Fruit fly (Drosophila melanogaster) whole organism, embryonic: ENCODE measurements around the gene CG31960.

Experiments used
- Blimp-1 ChIP-seq: fragments of 200-800 bp; sonication (Bioruptor generic); optimal IDR thresholded peaks from 3 replicates; lab custom pipeline; 2018; ENCODE audit warnings: missing biosample characterization, missing genetic modification characterization, mild to moderate bottlenecking, moderate library complexity, missing genetic modification reagents
- CG11560 ChIP-seq: fragments of 200-800 bp; sonication (Bioruptor generic); IDR thresholded peaks from 3 replicates; pipeline ENCODE4 v1.3.6; 2022; ENCODE audit warnings: missing biosample characterization, missing genetic modification characterization
- CG12219 ChIP-seq: fragments of 200-800 bp; sonication (Bioruptor generic); optimal IDR thresholded peaks from 3 replicates; lab custom pipeline; 2018; ENCODE audit warnings: missing biosample characterization, mild to moderate bottlenecking, missing genetic modification characterization
- CG12299 ChIP-seq: fragments of 200-800 bp; sonication (Bioruptor generic); optimal IDR thresholded peaks from 2 replicates; lab custom pipeline; 2018; ENCODE audit warnings: missing biosample characterization, mild to moderate bottlenecking, missing genetic modification characterization
- CG12391 ChIP-seq: fragments of 200-800 bp; sonication (Bioruptor generic); optimal IDR thresholded peaks from 3 replicates; lab custom pipeline; 2018; ENCODE audit warnings: missing biosample characterization, mild to moderate bottlenecking, missing genetic modification characterization, moderate library complexity
- CG13296 ChIP-seq: fragments of 200-800 bp; sonication (Bioruptor generic); optimal IDR thresholded peaks from 3 replicates; lab custom pipeline; 2018; ENCODE audit warnings: missing biosample characterization, mild to moderate bottlenecking, missing genetic modification characterization
- CG15269 ChIP-seq: fragments of 200-800 bp; sonication (Bioruptor generic); optimal IDR thresholded peaks from 2 replicates; lab custom pipeline; 2018; ENCODE audit warnings: missing biosample characterization, mild to moderate bottlenecking, missing genetic modification characterization, moderate library complexity
- CG1602 ChIP-seq: fragments of 200-800 bp; sonication (Bioruptor generic); optimal IDR thresholded peaks from 3 replicates; lab custom pipeline; 2016; ENCODE audit warnings: missing biosample characterization, missing genetic modification characterization
- CG17359 ChIP-seq: fragments of 200-800 bp; sonication (Bioruptor generic); optimal IDR thresholded peaks from 3 replicates; lab custom pipeline; 2018; ENCODE audit warnings: missing biosample characterization, mild to moderate bottlenecking, missing genetic modification characterization, moderate library complexity
- CG17361 ChIP-seq: fragments of 200-800 bp; sonication (Bioruptor generic); IDR thresholded peaks from 3 replicates; pipeline ENCODE4 v1.3.6; 2022; ENCODE audit warnings: missing biosample characterization, missing genetic modification characterization
- CG18262 ChIP-seq: fragments of 200-800 bp; optimal IDR thresholded peaks from 3 replicates; lab custom pipeline; 2019; ENCODE audit warnings: missing biosample characterization, mild to moderate bottlenecking, missing genetic modification characterization, moderate library complexity
- CG32772 ChIP-seq: fragments of 200-800 bp; sonication (Bioruptor generic); IDR thresholded peaks from 2 replicates; pipeline ENCODE4 v1.3.6; 2022; ENCODE audit warnings: missing biosample characterization, missing genetic modification characterization
- CG5245 ChIP-seq: fragments of 200-800 bp; sonication (Bioruptor generic); optimal IDR thresholded peaks from 3 replicates; lab custom pipeline; 2016; ENCODE audit warnings: missing biosample characterization, missing genetic modification characterization
- CG7839 ChIP-seq: fragments of 200-800 bp; sonication (Bioruptor generic); optimal IDR thresholded peaks from 3 replicates; lab custom pipeline; 2018; ENCODE audit warnings: missing biosample characterization, mild to moderate bottlenecking, missing genetic modification characterization, moderate library complexity
- CG8388 ChIP-seq: fragments of 200-800 bp; sonication (Bioruptor generic); optimal IDR thresholded peaks from 2 replicates; lab custom pipeline; 2019; ENCODE audit warnings: missing biosample characterization, mild to moderate bottlenecking, missing genetic modification characterization, moderate library complexity
- CG9727 ChIP-seq: fragments of 200-800 bp; sonication (Bioruptor generic); optimal IDR thresholded peaks from 3 replicates; lab custom pipeline; 2017; ENCODE audit warnings: missing biosample characterization, mild to moderate bottlenecking, missing genetic modification characterization
- CHES-1-like ChIP-seq: fragments of 200-800 bp; sonication (Bioruptor generic); optimal IDR thresholded peaks from 2 replicates; lab custom pipeline; 2016; ENCODE audit warnings: missing biosample characterization, missing genetic modification characterization
- Chrac-16 ChIP-seq: fragments of 200-800 bp; sonication (Bioruptor generic); optimal IDR thresholded peaks from 3 replicates; lab custom pipeline; 2016; ENCODE audit warnings: missing biosample characterization, missing genetic modification characterization
- Dbx ChIP-seq: fragments of 200-800 bp; sonication (Bioruptor generic); IDR thresholded peaks from 3 replicates; pipeline ENCODE4 v1.3.6; 2022; ENCODE audit warnings: missing biosample characterization, missing genetic modification characterization
- Dfd ChIP-seq, 2 experiments: fragments of >200 bp; optimal IDR thresholded peaks; 2 replicates each; lab custom pipeline; 2017; ENCODE audit warnings: missing biosample characterization in 2 of 2, missing genetic modification characterization in 2 of 2
- Fer1 ChIP-seq: fragments of 200-800 bp; sonication (Bioruptor generic); optimal IDR thresholded peaks from 2 replicates; lab custom pipeline; 2017; ENCODE audit warnings: missing biosample characterization, mild to moderate bottlenecking, missing genetic modification characterization
- GATAe ChIP-seq: fragments of 200-800 bp; sonication (Bioruptor generic); conservative IDR thresholded peaks from 2 replicates; pipeline ENCODE4 v1.3.6; 2022; ENCODE audit warnings: missing biosample characterization, missing genetic modification characterization
- Nf-YA ChIP-seq: fragments of 200-800 bp; sonication (Bioruptor generic); IDR thresholded peaks from 2 replicates; pipeline ENCODE4 v1.3.6; 2022; ENCODE audit warnings: missing biosample characterization, missing genetic modification characterization
- Nf-YB ChIP-seq: fragments of 200-800 bp; sonication (Bioruptor generic); optimal IDR thresholded peaks from 3 replicates; lab custom pipeline; 2019; ENCODE audit warnings: missing biosample characterization, mild to moderate bottlenecking, missing genetic modification characterization, moderate library complexity
- Nf-YC ChIP-seq: fragments of 200-800 bp; optimal IDR thresholded peaks from 3 replicates; lab custom pipeline; 2019; ENCODE audit warnings: missing biosample characterization, mild to moderate bottlenecking, missing genetic modification characterization, moderate library complexity
- Xbp1 ChIP-seq: fragments of 200-800 bp; sonication (Bioruptor generic); optimal IDR thresholded peaks from 3 replicates; lab custom pipeline; 2016; ENCODE audit warnings: missing biosample characterization, mild to moderate bottlenecking, missing genetic modification characterization
- Xrp1 ChIP-seq: fragments of 200-800 bp; sonication (Bioruptor generic); IDR thresholded peaks from 2 replicates; pipeline ENCODE4 v1.3.6; 2022; ENCODE audit warnings: missing biosample characterization, missing genetic modification characterization
- YL-1 ChIP-seq: fragments of 200-800 bp; sonication (Bioruptor generic); optimal IDR thresholded peaks from 3 replicates; lab custom pipeline; 2017; ENCODE audit warnings: missing biosample characterization, mild to moderate bottlenecking, missing genetic modification characterization
- az2 ChIP-seq: fragments of 200-800 bp; sonication (Bioruptor generic); optimal IDR thresholded peaks from 3 replicates; lab custom pipeline; 2016; ENCODE audit warnings: missing biosample characterization, missing genetic modification characterization
- chif ChIP-seq, 2 experiments: fragments of 200-800 bp; sonication (Bioruptor generic); optimal IDR thresholded peaks; 3 replicates each; lab custom pipeline; 2016; ENCODE audit warnings: missing biosample characterization in 2 of 2, missing genetic modification characterization in 2 of 2
- dysf ChIP-seq: fragments of 200-800 bp; sonication (Bioruptor generic); IDR thresholded peaks from 3 replicates; pipeline ENCODE4 v1.3.6; 2022; ENCODE audit warnings: missing biosample characterization, missing genetic modification characterization
- esg ChIP-seq: fragments of 200-800 bp; sonication (Bioruptor generic); conservative IDR thresholded peaks from 2 replicates; pipeline ENCODE4 v1.3.6; 2022; ENCODE audit warnings: missing biosample characterization, missing genetic modification characterization
- fd96Cb ChIP-seq: fragments of 200-800 bp; sonication (Bioruptor generic); optimal IDR thresholded peaks from 2 replicates; lab custom pipeline; 2018; ENCODE audit warnings: missing biosample characterization, mild to moderate bottlenecking, missing genetic modification characterization, moderate library complexity
- ftz-f1 ChIP-seq: fragments of 200-800 bp; sonication (Bioruptor generic); optimal IDR thresholded peaks from 2 replicates; lab custom pipeline; 2016; ENCODE audit warnings: missing biosample characterization, missing genetic modification characterization
- gcm ChIP-seq: fragments of 200-800 bp; sonication (Bioruptor generic); optimal IDR thresholded peaks from 2 replicates; lab custom pipeline; 2019; ENCODE audit warnings: missing biosample characterization, mild to moderate bottlenecking, missing genetic modification characterization, moderate library complexity
- gem ChIP-seq: fragments of 200-800 bp; sonication (Bioruptor generic); optimal IDR thresholded peaks from 2 replicates; lab custom pipeline; 2019; ENCODE audit warnings: missing biosample characterization, mild to moderate bottlenecking, missing genetic modification characterization, moderate library complexity
- lab ChIP-seq: fragments of 200-800 bp; sonication (Bioruptor generic); optimal IDR thresholded peaks from 3 replicates; lab custom pipeline; 2017; ENCODE audit warnings: missing biosample characterization, missing genetic modification characterization, mild to moderate bottlenecking, moderate library complexity, missing genetic modification reagents
- nerfin-1 ChIP-seq: fragments of 200-800 bp; sonication (Bioruptor generic); optimal IDR thresholded peaks from 3 replicates; lab custom pipeline; 2019; ENCODE audit warnings: missing biosample characterization, mild to moderate bottlenecking, missing genetic modification characterization, moderate library complexity
- odd ChIP-seq: fragments of 200-800 bp; sonication (Bioruptor generic); optimal IDR thresholded peaks from 2 replicates; lab custom pipeline; 2017; ENCODE audit warnings: missing biosample characterization, mild to moderate bottlenecking, missing genetic modification characterization
- peb ChIP-seq: fragments of 200-800 bp; sonication (Bioruptor generic); IDR thresholded peaks from 2 replicates; pipeline ENCODE4 v1.3.6; 2022; ENCODE audit warnings: missing biosample characterization, missing genetic modification characterization
- run ChIP-seq: fragments of 200-800 bp; sonication (Bioruptor generic); optimal IDR thresholded peaks from 3 replicates; lab custom pipeline; 2018; ENCODE audit warnings: missing biosample characterization, mild to moderate bottlenecking, missing genetic modification characterization
- salm ChIP-seq: fragments of 200-800 bp; sonication (Bioruptor generic); optimal IDR thresholded peaks from 2 replicates; lab custom pipeline; 2018; ENCODE audit warnings: missing biosample characterization, mild to moderate bottlenecking, missing genetic modification characterization
- sc ChIP-seq, 3 experiments: fragments of >200 bp in 2 of 3; fragments of 200-800 bp in 1 of 3; sonication (Bioruptor generic) in 1 of 3; optimal IDR thresholded peaks; 2 replicates in 2 of 3; 3 replicates in 1 of 3; lab custom pipeline; 2017; ENCODE audit warnings: mild to moderate bottlenecking in 1 of 3, missing biosample characterization in 1 of 3, missing genetic modification characterization in 1 of 3, missing genetic modification reagents in 1 of 3
- sisA ChIP-seq: fragments of 200-800 bp; sonication (Bioruptor generic); IDR thresholded peaks from 2 replicates; pipeline ENCODE4 v1.3.6; 2022; ENCODE audit warnings: missing biosample characterization, missing genetic modification characterization
- tap ChIP-seq: fragments of 200-800 bp; optimal IDR thresholded peaks from 3 replicates; lab custom pipeline; 2019; ENCODE audit warnings: missing biosample characterization, mild to moderate bottlenecking, missing genetic modification characterization, moderate library complexity
- wdn ChIP-seq: fragments of 200-800 bp; sonication (Bioruptor generic); IDR thresholded peaks from 2 replicates; pipeline ENCODE4 v1.3.6; 2022; ENCODE audit warnings: missing biosample characterization, missing genetic modification characterization
- wor ChIP-seq: fragments of 200-800 bp; sonication (Bioruptor generic); IDR thresholded peaks from 2 replicates; pipeline ENCODE4 v1.3.6; 2022; ENCODE audit warnings: missing biosample characterization, missing genetic modification characterization
- zf30C ChIP-seq: fragments of 200-800 bp; sonication (Bioruptor generic); optimal IDR thresholded peaks from 3 replicates; lab custom pipeline; 2018; ENCODE audit warnings: missing biosample characterization, mild to moderate bottlenecking, missing genetic modification characterization

The CG31960 gene

DNA sequence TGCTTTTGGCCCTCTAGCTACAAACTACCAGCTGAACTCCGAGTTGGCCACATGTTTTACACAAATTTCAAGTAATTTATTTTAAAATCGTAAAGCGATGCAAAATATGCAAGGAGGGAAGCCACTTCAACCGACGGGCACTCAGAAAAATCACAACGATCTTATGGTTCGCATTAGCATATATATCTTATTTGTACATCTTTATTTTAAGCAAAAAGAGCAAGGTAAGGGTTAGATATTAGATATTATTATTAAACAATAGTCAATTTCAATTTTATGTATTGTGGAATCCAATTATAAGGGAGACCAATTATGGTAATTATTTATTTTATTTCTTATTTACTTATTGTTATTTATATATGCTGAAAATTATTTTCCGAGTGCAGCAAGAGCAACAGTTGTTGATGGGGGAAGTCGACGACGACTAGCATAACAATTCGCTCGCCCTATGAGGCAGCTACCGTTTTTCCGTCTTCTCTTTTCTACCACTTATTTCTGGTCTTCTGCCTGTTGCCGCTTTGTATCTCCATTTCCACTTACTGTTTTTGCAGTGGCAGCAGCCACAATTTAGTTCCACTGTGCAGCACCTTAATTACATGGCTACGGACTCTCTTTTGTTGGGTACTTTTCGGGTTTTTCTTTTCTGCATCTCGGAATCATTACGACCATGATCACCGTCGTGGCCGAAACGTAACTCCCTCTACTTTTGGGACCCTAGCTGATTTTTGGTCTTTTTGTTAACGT, 14.9 kb upstream of the CG31960 start (continued):
- TF ChIP-seq CG17359 (peak; percentile 68), GATAe (GFP tag; lab: Robert Waterston, UW) (no peak), wdn (GFP tag; lab: Robert Waterston, UW) (no peak), ftz-f1 (no peak), Blimp-1 (GFP tag; lab: Kevin White, UChicago) (peak; percentile 78), gcm (GFP tag; lab: Kevin White, UChicago) (peak; percentile 65), tap (tag; lab: Kevin White, UChicago) (peak; percentile 42), esg (GFP tag; lab: Robert Waterston, UW) (peak; percentile 30; the same call in 1 of the 2 replicates), CG13296 (peak; percentile 34), zf30C (peak; percentile 70), CG7839 (tag; lab: Kevin White, UChicago) (peak; percentile 66), run (tag; lab: Kevin White, UChicago) (peak; percentile 24), CG1602 (GFP tag; lab: Kevin White, UChicago) (peak; percentile 18), sc (optimal IDR thresholded peaks at IDR 0.05; lab: Kevin White, UChicago) (no peak), sc (GFP tag; optimal IDR thresholded peaks at IDR 0.05; lab: Kevin White, UChicago) (peak; percentile 38), CG11560 (tag; lab: Robert Waterston, UW) (no peak), Nf-YA (no peak), gem (tag; lab: Kevin White, UChicago) (peak; percentile 83), CG18262 (tag; lab: Kevin White, UChicago) (peak; percentile 88), Nf-YC (tag; lab: Kevin White, UChicago) (peak; percentile 10), nerfin-1 (peak; percentile 47), Xbp1 (GFP tag; lab: Kevin White, UChicago) (peak; percentile 54), Dfd (GFP tag; optimal IDR thresholded peaks at IDR 0.05; lab: Kevin White, UChicago) (no peak), peb (GFP tag; lab: Robert Waterston, UW) (0 out of 2 replicates have a peak, but pooled peaks have one; percentile 15), CG12219 (GFP tag; lab: Kevin White, UChicago) (no peak), CG12391 (tag; lab: Kevin White, UChicago) (peak; percentile 77), Dbx (no peak), CG5245 (GFP tag; lab: Kevin White, UChicago) (peak; percentile 11), Chrac-16 (peak; percentile 23), wor (GFP tag; lab: Robert Waterston, UW) (peak; percentile 25; the same call in 1 of the 2 replicates), Xrp1 (peak; percentile 66), CG9727 (GFP tag; lab: Kevin White, UChicago) (peak; percentile 63), az2 (GFP tag; lab: Kevin White, UChicago) (peak; percentile 61), CG8388 (GFP tag; lab: Kevin White, UChicago) (peak; percentile 54), YL-1 (GFP tag; lab: Kevin White, UChicago) (no peak), CHES-1-like (no peak), fd96Cb (tag; lab: Kevin White, UChicago) (peak; percentile 71), chif (GFP tag; optimal IDR thresholded peaks at IDR 0.05; lab: Kevin White, UChicago) (peak in 1 of 2 experiments; percentile 10), CG15269 (tag; lab: Kevin White, UChicago) (peak; percentile 62), Fer1 (GFP tag; lab: Kevin White, UChicago) (peak; percentile 20), CG17361 (GFP tag; lab: Robert Waterston, UW) (peak; percentile 82), salm (tag; lab: Kevin White, UChicago) (peak; percentile 59), dysf (GFP tag; lab: Robert Waterston, UW) (0 out of 3 replicates have a peak, but pooled peaks have one; percentile 46), odd (GFP tag; lab: Kevin White, UChicago) (peak; percentile 39), CG32772 (GFP tag; lab: Robert Waterston, UW) (0 out of 2 replicates have a peak, but pooled peaks have one; percentile 13), sisA (GFP tag; lab: Robert Waterston, UW) (peak; percentile 14; the same call in 1 of the 2 replicates), CG12299 (no peak), lab (GFP tag; lab: Kevin White, UChicago) (peak; percentile 21), Nf-YB (GFP tag; lab: Kevin White, UChicago) (peak; percentile 8)
